Fruit fly (Drosophila melanogaster) whole organism, wandering third instar larva: ENCODE measurements around the gene mbo.

ENCODE experiments used
- CG9705 ChIP-seq: fragments of 200-800 bp; sonication (Bioruptor generic); optimal IDR thresholded peaks from 2 replicates; lab custom pipeline; 2018; ENCODE audit warnings: missing biosample characterization, mild to moderate bottlenecking, missing genetic modification characterization
- CrebA ChIP-seq: fragments of 200-800 bp; sonication (Bioruptor generic); optimal IDR thresholded peaks from 2 replicates; lab custom pipeline; 2016; ENCODE audit warnings: missing biosample characterization, mild to moderate bottlenecking, missing genetic modification characterization, borderline replicate concordance
- Dfd ChIP-seq: fragments of >200 bp; optimal IDR thresholded peaks from 2 replicates; lab custom pipeline; 2017; ENCODE audit warnings: missing biosample characterization, missing genetic modification characterization
- GATAd ChIP-seq: sonication (Bioruptor generic); optimal IDR thresholded peaks from 2 replicates; lab custom pipeline; 2016; ENCODE audit warnings: missing biosample characterization, missing genetic modification characterization
- HLH106 ChIP-seq: fragments of 200-800 bp; optimal IDR thresholded peaks from 3 replicates; lab custom pipeline; 2019; ENCODE audit warnings: missing biosample characterization, mild to moderate bottlenecking, missing genetic modification characterization, moderate library complexity
- Hnf4 ChIP-seq: fragments of 200-800 bp; sonication (Bioruptor generic); optimal IDR thresholded peaks from 2 replicates; lab custom pipeline; 2016; ENCODE audit warnings: missing biosample characterization, mild to moderate bottlenecking, missing genetic modification characterization
- Hr78 ChIP-seq: fragments of >200 bp; optimal IDR thresholded peaks from 2 replicates; lab custom pipeline; 2017; ENCODE audit warnings: missing biosample characterization, missing genetic modification characterization
- Hr83 ChIP-seq: fragments of 200-300 bp; sonication (Bioruptor generic); optimal IDR thresholded peaks from 2 replicates; lab custom pipeline; 2016; ENCODE audit warnings: missing biosample characterization, mild to moderate bottlenecking, missing genetic modification characterization, moderate library complexity; ENCODE audit not compliant: poor library complexity, severe bottlenecking
- Jra ChIP-seq: sonication (Bioruptor generic); optimal IDR thresholded peaks from 2 replicates; lab custom pipeline; 2016; ENCODE audit warnings: missing biosample characterization, missing genetic modification characterization
- Mio ChIP-seq: sonication (Bioruptor generic); optimal IDR thresholded peaks from 2 replicates; lab custom pipeline; 2016; ENCODE audit warnings: missing biosample characterization, missing genetic modification characterization
- Myc ChIP-seq: fragments of >200 bp; optimal IDR thresholded peaks from 2 replicates; lab custom pipeline; 2017
- N ChIP-seq: fragments of >200 bp; optimal IDR thresholded peaks from 2 replicates; lab custom pipeline; 2018; ENCODE audit warnings: missing biosample characterization, missing external identifiers, missing genetic modification characterization
- OdsH ChIP-seq: fragments of 200-800 bp; sonication (Bioruptor generic); optimal IDR thresholded peaks from 2 replicates; lab custom pipeline; 2016; ENCODE audit warnings: missing biosample characterization, mild to moderate bottlenecking, missing genetic modification characterization
- Rel ChIP-seq, 2 experiments: fragments of 200-800 bp; sonication (Bioruptor generic) in 1 of 2; optimal IDR thresholded peaks; 2 replicates in 1 of 2; 3 replicates in 1 of 2; lab custom pipeline; 2016 to 2019; ENCODE audit warnings: mild to moderate bottlenecking in 2 of 2, missing biosample characterization in 2 of 2, missing genetic modification characterization in 2 of 2, moderate library complexity in 1 of 2
- Sp1 ChIP-seq: fragments of 200-800 bp; sonication (Bioruptor generic); optimal IDR thresholded peaks from 3 replicates; lab custom pipeline; 2019; ENCODE audit warnings: missing biosample characterization, mild to moderate bottlenecking, missing genetic modification characterization, moderate library complexity
- Vsx2 ChIP-seq: fragments of 200-300, 225-300 bp; sonication (Bioruptor generic); optimal IDR thresholded peaks from 2 replicates; lab custom pipeline; 2018; ENCODE audit warnings: missing biosample characterization, missing genetic modification characterization; ENCODE audit not compliant: partially characterized antibody
- br ChIP-seq: fragments of 200-800 bp; sonication (Bioruptor generic); optimal IDR thresholded peaks from 2 replicates; lab custom pipeline; 2016; ENCODE audit warnings: missing biosample characterization, missing genetic modification characterization
- brk ChIP-seq: fragments of 200-800 bp; sonication (Bioruptor generic); optimal IDR thresholded peaks from 2 replicates; lab custom pipeline; 2016; ENCODE audit warnings: missing biosample characterization, mild to moderate bottlenecking, missing genetic modification characterization
- dl ChIP-seq, 2 experiments: fragments of 175-275, 200-275 bp in 1 of 2; fragments of 200-275 bp in 1 of 2; sonication (Bioruptor generic); optimal IDR thresholded peaks; lab custom pipeline; 2018; ENCODE audit warnings: mild to moderate bottlenecking in 2 of 2, missing biosample characterization in 2 of 2, missing genetic modification characterization in 2 of 2, moderate library complexity in 2 of 2; ENCODE audit not compliant: partially characterized antibody in 2 of 2, insufficient read depth in 1 of 2
- dsf ChIP-seq: sonication (Bioruptor generic); optimal IDR thresholded peaks from 2 replicates; lab custom pipeline; 2016; ENCODE audit warnings: missing biosample characterization, missing genetic modification characterization, borderline replicate concordance
- ey ChIP-seq: fragments of 200-800 bp; sonication (Bioruptor generic); optimal IDR thresholded peaks from 2 replicates; lab custom pipeline; 2016; ENCODE audit warnings: missing biosample characterization, missing genetic modification characterization
- foxo ChIP-seq, 2 experiments: fragments of 200-800 bp; sonication (Bioruptor generic); optimal IDR thresholded peaks; 2 replicates in 1 of 2; 3 replicates in 1 of 2; lab custom pipeline; 2016 to 2017; ENCODE audit warnings: missing biosample characterization in 2 of 2, missing genetic modification characterization in 2 of 2
- fru ChIP-seq: fragments of 200-800 bp; sonication (Bioruptor generic); optimal IDR thresholded peaks from 3 replicates; lab custom pipeline; 2016; ENCODE audit warnings: missing biosample characterization, mild to moderate bottlenecking, missing genetic modification characterization
- h ChIP-seq: fragments of 200-800 bp; sonication (Bioruptor generic); optimal IDR thresholded peaks from 3 replicates; lab custom pipeline; 2016; ENCODE audit warnings: missing biosample characterization, mild to moderate bottlenecking, missing genetic modification characterization
- jim ChIP-seq: fragments of 175-275, 200-325 bp; sonication (Bioruptor generic); optimal IDR thresholded peaks from 2 replicates; lab custom pipeline; 2016; ENCODE audit warnings: missing biosample characterization, mild to moderate bottlenecking, missing genetic modification characterization
- lola ChIP-seq: fragments of >200 bp; optimal IDR thresholded peaks from 2 replicates; lab custom pipeline; 2017; ENCODE audit warnings: missing biosample characterization, missing genetic modification characterization
- pan ChIP-seq: fragments of >200 bp; optimal IDR thresholded peaks from 2 replicates; lab custom pipeline; 2017
- psq ChIP-seq: fragments of 200-800 bp; sonication (Bioruptor generic); optimal IDR thresholded peaks from 3 replicates; lab custom pipeline; 2017; ENCODE audit warnings: missing biosample characterization, mild to moderate bottlenecking, missing genetic modification characterization, moderate library complexity
- rgr ChIP-seq: fragments of 200-800 bp; sonication (Bioruptor generic); optimal IDR thresholded peaks from 3 replicates; lab custom pipeline; 2016; ENCODE audit warnings: missing biosample characterization, mild to moderate bottlenecking, missing genetic modification characterization
- sage ChIP-seq: fragments of 200-800 bp; sonication (Bioruptor generic); optimal IDR thresholded peaks from 2 replicates; lab custom pipeline; 2016; ENCODE audit warnings: missing biosample characterization, mild to moderate bottlenecking, missing genetic modification characterization
- sv ChIP-seq: fragments of 200-800 bp; sonication (Bioruptor generic); optimal IDR thresholded peaks from 3 replicates; lab custom pipeline; 2016; ENCODE audit warnings: missing biosample characterization, missing genetic modification characterization
- tai ChIP-seq: sonication (Bioruptor generic); optimal IDR thresholded peaks from 2 replicates; lab custom pipeline; 2016; ENCODE audit warnings: missing biosample characterization, missing genetic modification characterization
- usp ChIP-seq: fragments of >200 bp; optimal IDR thresholded peaks from 2 replicates; lab custom pipeline; 2017; ENCODE audit warnings: missing biosample characterization, missing genetic modification characterization

Gene mbo

DNA sequence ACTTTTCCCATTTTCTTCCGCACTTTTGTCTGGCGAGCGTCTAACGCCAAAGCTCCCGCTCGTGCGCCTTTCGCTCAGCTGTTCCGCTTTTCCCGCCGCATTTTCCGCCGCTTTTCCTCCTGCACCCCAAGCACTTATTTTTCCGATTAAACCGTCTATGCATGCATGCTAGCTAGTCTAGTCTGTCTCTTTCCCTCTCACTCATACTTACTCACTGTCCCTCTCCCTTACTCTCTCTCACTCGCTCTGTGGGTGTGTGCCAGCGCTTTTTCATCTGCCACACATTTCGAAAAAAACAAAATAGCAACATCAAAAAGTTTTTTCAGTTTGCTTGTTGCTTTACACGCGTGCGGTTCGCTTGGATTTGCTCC is 24.6 kb downstream of the mbo start, which contains the start of gene CG6225:
TSS of gene CG6225 (plus strand) at position 325 of the 371 bp plus-strand sequence.
- no peak for TF ChIP-seq Vsx2 (GFP tag; lab: Kevin White, UChicago)
- no peak for TF ChIP-seq Jra (GFP tag; lab: Kevin White, UChicago)
- TF ChIP-seq Dfd (GFP tag; lab: Kevin White, UChicago), result no peak
- no peak for TF ChIP-seq foxo (GFP tag; optimal IDR thresholded peaks at IDR 0.05; lab: Kevin White, UChicago)
- TF ChIP-seq Rel (GFP tag; optimal IDR thresholded peaks at IDR 0.05; lab: Kevin White, UChicago), result no peak
- TF ChIP-seq Rel (tag; optimal IDR thresholded peaks at IDR 0.05; lab: Kevin White, UChicago), result no peak
- no peak for TF ChIP-seq Hnf4
- no peak for TF ChIP-seq brk
- no peak for TF ChIP-seq GATAd
- no peak for TF ChIP-seq Hr78
- no peak for TF ChIP-seq ey
- no peak for TF ChIP-seq h
- no peak for TF ChIP-seq OdsH (GFP tag; lab: Kevin White, UChicago)

DNA sequence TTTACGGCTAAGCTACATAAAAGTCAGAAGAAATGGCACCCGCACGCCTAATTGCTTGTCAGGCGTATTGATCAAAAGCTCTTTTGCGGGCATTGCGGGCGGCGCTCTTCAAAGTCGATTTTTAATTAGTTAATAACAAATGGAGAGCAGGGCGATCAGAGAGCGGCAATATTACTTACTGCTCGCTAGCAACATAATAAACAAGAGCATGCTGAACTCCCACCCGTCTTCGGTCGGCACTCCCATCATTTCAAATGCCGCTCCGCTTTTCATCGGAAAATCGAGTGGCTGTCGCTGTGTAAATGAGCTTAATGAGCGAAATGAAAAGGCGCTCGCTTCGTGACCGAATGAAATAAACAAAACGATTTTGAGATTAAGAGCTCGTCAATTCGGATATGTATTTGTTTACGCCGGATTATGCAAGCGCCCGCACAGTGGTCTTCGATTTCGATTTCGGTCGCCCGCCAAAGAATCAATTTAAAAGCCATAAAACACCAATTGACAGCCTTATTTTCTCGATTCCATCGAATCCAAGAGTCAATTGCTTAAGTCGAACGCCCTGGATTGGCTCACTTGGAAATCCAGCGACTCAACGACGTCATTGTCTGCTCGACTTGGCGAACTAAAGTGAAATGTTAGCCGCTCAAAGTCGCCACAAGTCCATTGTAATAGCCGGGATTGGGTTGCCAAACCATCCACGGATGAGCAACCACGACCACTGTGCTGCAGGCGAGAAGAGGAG is 25.2 kb downstream of the mbo start:
- TF ChIP-seq lola (GFP tag; lab: Kevin White, UChicago), result no peak
- TF ChIP-seq sv, result peak; percentile 61

DNA sequence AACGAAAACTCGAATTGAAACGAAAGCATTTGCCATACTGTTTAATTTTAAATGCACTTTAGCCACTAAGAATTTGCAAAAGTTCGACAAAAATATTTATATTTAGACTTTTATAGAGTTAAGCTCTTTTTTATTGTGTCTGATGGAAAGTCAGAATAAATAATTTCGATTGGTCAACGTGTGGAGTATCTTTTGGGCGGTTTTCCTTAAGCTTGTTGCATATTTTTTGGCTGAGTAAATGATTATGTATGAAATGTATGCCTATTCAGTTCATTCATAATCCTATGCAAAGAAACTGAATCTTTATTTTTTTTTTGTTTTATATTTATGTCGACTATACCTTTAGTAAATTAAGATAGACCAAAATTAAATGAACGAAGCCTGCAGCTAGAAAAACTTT is 26.1 kb downstream of the mbo start:
- TF ChIP-seq CG9705 (GFP tag; lab: Kevin White, UChicago) (no peak), N (peak; percentile 13), dl (GFP tag; optimal IDR thresholded peaks at IDR 0.05; lab: Kevin White, UChicago; ENCODE audit: insufficient read depth in 1 of 2, partially characterized antibody in 2 of 2) (no peak), Sp1 (no peak), Myc (lab: Kevin White, UChicago) (peak; percentile 83), h (no peak)
- TF ChIP-seq, all 38 proteins: peak for 2

DNA sequence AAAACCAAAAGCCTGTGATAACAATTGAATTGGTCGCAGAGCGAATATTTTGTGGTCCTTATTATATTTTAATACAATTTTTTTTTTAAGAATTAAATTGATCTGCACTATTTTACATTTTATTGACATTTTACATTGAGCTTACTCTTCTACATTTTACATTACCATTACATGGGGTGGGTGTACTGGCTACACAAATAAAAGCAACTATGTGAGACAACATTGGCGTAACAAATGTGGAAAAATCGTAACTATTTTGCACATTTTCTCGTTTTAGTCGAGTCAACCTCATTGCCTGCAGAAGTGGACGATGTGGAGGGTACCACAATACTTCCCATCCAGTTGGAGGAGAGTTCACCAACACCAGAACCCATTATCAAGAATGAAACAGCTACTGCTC is 28.3 kb downstream of the mbo start:
- TF ChIP-seq brk (no peak), lola (GFP tag; lab: Kevin White, UChicago) (no peak)

DNA sequence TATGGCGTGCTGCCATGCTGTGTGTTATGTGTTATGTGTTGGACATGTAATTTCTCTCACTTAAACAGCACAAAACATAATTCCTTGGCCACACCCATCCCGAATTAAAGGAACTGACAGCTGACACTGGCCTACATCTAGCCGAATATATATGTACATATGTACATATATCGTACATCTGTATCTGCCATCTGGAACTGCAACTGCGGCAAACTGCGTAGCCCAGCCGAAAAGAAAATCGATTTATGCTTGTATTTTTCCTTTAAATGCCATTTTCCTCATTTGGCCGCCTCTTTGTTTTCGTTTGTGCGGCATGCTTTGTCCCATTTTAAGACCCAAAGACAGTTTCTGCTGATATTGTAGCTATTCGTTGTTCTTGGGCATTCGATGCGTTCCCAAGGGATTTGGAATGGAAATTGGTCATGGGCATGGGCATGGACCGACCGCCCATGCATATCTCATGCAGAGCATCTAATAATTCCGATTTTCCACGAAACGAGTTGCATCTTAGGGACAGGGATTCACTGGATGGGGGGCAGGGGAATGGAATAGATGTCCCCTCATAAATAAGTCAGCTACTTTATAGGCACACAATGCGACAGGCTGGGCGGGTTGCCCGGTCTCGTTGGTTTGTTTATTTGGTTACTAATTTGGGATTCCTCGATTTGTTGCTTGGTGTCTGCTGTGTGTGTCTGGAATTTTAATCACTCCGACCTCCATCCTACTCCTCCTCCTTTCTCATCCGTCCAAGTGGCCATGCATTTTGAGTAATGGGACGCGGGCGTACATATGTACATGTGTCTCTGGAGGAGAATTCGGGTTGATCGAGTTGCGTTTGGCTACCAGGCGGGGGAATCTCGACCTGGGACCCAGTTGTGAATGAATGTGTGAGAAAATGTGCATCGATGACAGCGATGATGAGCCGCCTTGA is 29.5 kb downstream of the mbo start:
- TF ChIP-seq usp (GFP tag; lab: Kevin White, UChicago) (no peak), CrebA (GFP tag; lab: Kevin White, UChicago) (no peak), Dfd (GFP tag; lab: Kevin White, UChicago) (no peak), Sp1 (no peak), sv (no peak), CG9705 (GFP tag; lab: Kevin White, UChicago) (no peak), HLH106 (tag; lab: Kevin White, UChicago) (no peak), sage (GFP tag; lab: Kevin White, UChicago) (no peak), Hr78 (no peak), Mio (GFP tag; lab: Kevin White, UChicago) (no peak), Hnf4 (no peak), dsf (no peak), tai (GFP tag; lab: Kevin White, UChicago) (no peak)

DNA sequence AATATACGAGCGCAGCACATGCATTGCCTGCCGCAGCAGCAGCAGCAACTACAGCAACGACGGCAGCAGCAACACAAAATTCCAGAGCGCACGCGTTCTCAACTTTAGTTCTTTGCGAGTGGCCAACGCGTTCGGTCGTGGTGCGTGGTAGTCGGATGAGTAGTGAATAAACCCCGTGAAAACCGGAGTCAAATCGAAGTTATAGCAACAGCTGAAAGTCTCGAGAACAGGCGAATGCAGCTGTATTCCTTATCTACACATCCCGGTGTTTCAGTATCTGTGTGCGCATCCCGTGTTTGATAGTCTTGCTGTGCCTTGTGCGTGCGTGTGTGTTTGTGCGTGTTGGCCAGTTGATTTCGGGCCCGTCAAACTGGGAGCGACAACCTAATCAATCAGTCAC is 30.9 kb downstream of the mbo start, which contains the start of gene Dtg:
TSS of gene Dtg (plus strand) at position 105 of the 400 bp plus-strand sequence.
- TF ChIP-seq pan (lab: Kevin White, UChicago) (no peak), Rel (GFP tag; optimal IDR thresholded peaks at IDR 0.05; lab: Kevin White, UChicago) (no peak), Rel (tag; optimal IDR thresholded peaks at IDR 0.05; lab: Kevin White, UChicago) (peak; percentile 6), Hr83 (GFP tag; lab: Kevin White, UChicago) (peak; percentile 11), HLH106 (tag; lab: Kevin White, UChicago) (no peak), rgr (GFP tag; lab: Kevin White, UChicago) (no peak), tai (GFP tag; lab: Kevin White, UChicago) (no peak), psq (GFP tag; lab: Kevin White, UChicago) (no peak), Myc (lab: Kevin White, UChicago) (no peak), jim (GFP tag; lab: Kevin White, UChicago) (no peak), br (peak; percentile 45), sage (GFP tag; lab: Kevin White, UChicago) (no peak), Vsx2 (GFP tag; lab: Kevin White, UChicago) (peak; percentile 64), fru (GFP tag; lab: Kevin White, UChicago) (peak; percentile 22), GATAd (no peak), Dfd (GFP tag; lab: Kevin White, UChicago) (no peak)
- TF ChIP-seq, all 38 proteins: peak for 5
